Worm (Caenorhabditis elegans) whole organism, late embryonic: Measurements from ENCODE around the gene klf-1.

Source experiments
- ama-1 ChIP-seq: fragments of 150-350 bp; optimal IDR thresholded peaks from 2 replicates; lab custom pipeline; 2014
- ceh-34 ChIP-seq: sonication (generic microtip); optimal IDR thresholded peaks from 2 replicates; lab custom pipeline; 2016; ENCODE audit warnings: mild to moderate bottlenecking, missing genetic modification characterization, missing compliant biosample characterization
- ceh-48 ChIP-seq: sonication (generic microtip); optimal IDR thresholded peaks from 2 replicates; lab custom pipeline; 2016; ENCODE audit warnings: missing genetic modification characterization, inconsistent platforms, missing compliant biosample characterization
- ceh-6 ChIP-seq: fragments of 200-800 bp; sonication (Bioruptor generic); optimal IDR thresholded peaks from 2 replicates; lab custom pipeline; 2018; ENCODE audit warnings: mild to moderate bottlenecking, missing genetic modification characterization, missing compliant biosample characterization
- ceh-9 ChIP-seq: sonication (generic microtip); optimal IDR thresholded peaks from 2 replicates; lab custom pipeline; 2016; ENCODE audit warnings: mild to moderate bottlenecking, missing genetic modification characterization, inconsistent platforms, missing compliant biosample characterization
- dmd-4 ChIP-seq: sonication (generic microtip); optimal IDR thresholded peaks from 2 replicates; lab custom pipeline; 2016; ENCODE audit warnings: borderline replicate concordance, missing genetic modification characterization, missing compliant biosample characterization
- dve-1 ChIP-seq: sonication (generic microtip); optimal IDR thresholded peaks from 2 replicates; lab custom pipeline; 2017; ENCODE audit warnings: antibody characterized with exemption, mild to moderate bottlenecking, missing genetic modification characterization, missing compliant biosample characterization
- elt-4 ChIP-seq: sonication (generic microtip); optimal IDR thresholded peaks from 2 replicates; lab custom pipeline; 2016; ENCODE audit warnings: missing genetic modification characterization, missing compliant biosample characterization
- fax-1 ChIP-seq: sonication (generic microtip); optimal IDR thresholded peaks from 2 replicates; lab custom pipeline; 2016; ENCODE audit warnings: missing genotype, missing genetic modification characterization, missing compliant biosample characterization
- gmeb-2 ChIP-seq: sonication (generic microtip); optimal IDR thresholded peaks from 2 replicates; lab custom pipeline; 2016; ENCODE audit warnings: missing genetic modification characterization, inconsistent platforms, missing compliant biosample characterization
- pros-1 ChIP-seq: fragments of 150-350 bp; optimal IDR thresholded peaks from 2 replicates; lab custom pipeline; 2014; ENCODE audit warnings: missing biosample characterization, missing genetic modification reagents, missing genetic modification characterization
- ref-2 ChIP-seq: sonication (generic microtip); optimal IDR thresholded peaks from 2 replicates; lab custom pipeline; 2016; ENCODE audit warnings: missing genetic modification characterization, missing compliant biosample characterization
- sdc-2 ChIP-seq: sonication (generic microtip); optimal IDR thresholded peaks from 2 replicates; lab custom pipeline; 2016; ENCODE audit warnings: missing genotype, missing genetic modification characterization, missing compliant biosample characterization

ce11 chrIII:2920866-2921265 lies 46.2 kb downstream of the klf-1 start:
- TF ChIP-seq ceh-48 = no peak
- no peak for TF ChIP-seq fax-1 (tag; lab: Kevin White, UChicago)
- TF ChIP-seq ama-1 (lab: Kevin White, UChicago) = no peak
- no peak for TF ChIP-seq gmeb-2 (tag; lab: Kevin White, UChicago)
- no peak for TF ChIP-seq dve-1 (tag; lab: Kevin White, UChicago)
- no peak for TF ChIP-seq pros-1 (tag; lab: Kevin White, UChicago)
- TF ChIP-seq elt-4 (tag; lab: Kevin White, UChicago) = no peak
- TF ChIP-seq ceh-34 = no peak
- no peak for TF ChIP-seq ceh-9 (tag; lab: Kevin White, UChicago)
- no peak for TF ChIP-seq dmd-4
- TF ChIP-seq ceh-6 (GFP tag; lab: Kevin White, UChicago) = no peak
- no peak for TF ChIP-seq ref-2
- no peak for TF ChIP-seq sdc-2 (tag; lab: Kevin White, UChicago)
